Fruit fly (Drosophila melanogaster) whole organism, wandering third instar larva: Measurements from ENCODE around the gene Ugt37B1.

Source experiments
- Abd-B ChIP-seq: fragments of >200 bp; optimal IDR thresholded peaks from 2 replicates; lab custom pipeline; 2017; ENCODE audit warnings: missing biosample characterization, missing genetic modification characterization
- HLH106 ChIP-seq: fragments of 200-800 bp; optimal IDR thresholded peaks from 3 replicates; lab custom pipeline; 2019; ENCODE audit warnings: missing biosample characterization, mild to moderate bottlenecking, missing genetic modification characterization, moderate library complexity
- N ChIP-seq: fragments of >200 bp; optimal IDR thresholded peaks from 2 replicates; lab custom pipeline; 2018; ENCODE audit warnings: missing biosample characterization, missing external identifiers, missing genetic modification characterization
- Vsx2 ChIP-seq: fragments of 200-300, 225-300 bp; sonication (Bioruptor generic); optimal IDR thresholded peaks from 2 replicates; lab custom pipeline; 2018; ENCODE audit warnings: missing biosample characterization, missing genetic modification characterization; ENCODE audit not compliant: partially characterized antibody
- dl ChIP-seq, 2 experiments: fragments of 175-275, 200-275 bp in 1 of 2; fragments of 200-275 bp in 1 of 2; sonication (Bioruptor generic); optimal IDR thresholded peaks; lab custom pipeline; 2018; ENCODE audit warnings: mild to moderate bottlenecking in 2 of 2, missing biosample characterization in 2 of 2, missing genetic modification characterization in 2 of 2, moderate library complexity in 2 of 2; ENCODE audit not compliant: partially characterized antibody in 2 of 2, insufficient read depth in 1 of 2
- fru ChIP-seq: fragments of 200-800 bp; sonication (Bioruptor generic); optimal IDR thresholded peaks from 3 replicates; lab custom pipeline; 2016; ENCODE audit warnings: missing biosample characterization, mild to moderate bottlenecking, missing genetic modification characterization
- h ChIP-seq: fragments of 200-800 bp; sonication (Bioruptor generic); optimal IDR thresholded peaks from 3 replicates; lab custom pipeline; 2016; ENCODE audit warnings: missing biosample characterization, mild to moderate bottlenecking, missing genetic modification characterization
- usp ChIP-seq: fragments of >200 bp; optimal IDR thresholded peaks from 2 replicates; lab custom pipeline; 2017; ENCODE audit warnings: missing biosample characterization, missing genetic modification characterization

- TF ChIP-seq Abd-B (GFP tag; lab: Kevin White, UChicago) (no peak), fru (GFP tag; lab: Kevin White, UChicago) (peak; percentile 18), HLH106 (tag; lab: Kevin White, UChicago) (no peak), h (GFP tag; lab: Kevin White, UChicago) (no peak), Vsx2 (GFP tag; lab: Kevin White, UChicago) (no peak), N (GFP tag; lab: Kevin White, UChicago) (no peak), dl (GFP tag; optimal IDR thresholded peaks at IDR 0.05; lab: Kevin White, UChicago; ENCODE audit: insufficient read depth in 1 of 2, partially characterized antibody in 2 of 2) (no peak), usp (GFP tag; lab: Kevin White, UChicago) (no peak)
These were observed 30.8 kb upstream of the Ugt37B1 start for dm6 chr2L:6194054-6194453.
